Fruit fly (Drosophila melanogaster) whole organism, embryonic: Measurements from ENCODE around the gene alpha-PheRS.

ENCODE experiments used
- Asciz ChIP-seq: fragments of 200-800 bp; sonication (Bioruptor generic); optimal IDR thresholded peaks from 2 replicates; lab custom pipeline; 2017; ENCODE audit warnings: missing biosample characterization, mild to moderate bottlenecking, missing genetic modification characterization, missing genetic modification reagents
- Awh ChIP-seq: fragments of 200-800 bp; sonication (Bioruptor generic); IDR thresholded peaks from 2 replicates; pipeline ENCODE4, ENCODE4 v1.3.6; 2022; ENCODE audit warnings: missing biosample characterization, missing genetic modification characterization
- CG10147 ChIP-seq: fragments of 200-800 bp; sonication (Bioruptor generic); optimal IDR thresholded peaks from 2 replicates; lab custom pipeline; 2019; ENCODE audit warnings: missing biosample characterization, mild to moderate bottlenecking, missing genetic modification characterization, moderate library complexity
- CG11085 ChIP-seq: fragments of 200-800 bp; sonication (Bioruptor generic); IDR thresholded peaks from 2 replicates; pipeline ENCODE4 v1.3.6; 2022; ENCODE audit warnings: missing biosample characterization, missing genetic modification characterization
- CG12104 ChIP-seq: fragments of 200-800 bp; sonication (Bioruptor generic); optimal IDR thresholded peaks from 3 replicates; lab custom pipeline; 2016; ENCODE audit warnings: missing biosample characterization, missing genetic modification characterization
- CG12236 ChIP-seq: fragments of 200-800 bp; sonication (Bioruptor generic); optimal IDR thresholded peaks from 2 replicates; lab custom pipeline; 2016; ENCODE audit warnings: missing biosample characterization, missing genetic modification characterization
- CG1233 ChIP-seq: fragments of 200-800 bp; sonication (Bioruptor generic); optimal IDR thresholded peaks from 4 replicates; lab custom pipeline; 2018; ENCODE audit warnings: missing biosample characterization, mild to moderate bottlenecking, missing genetic modification characterization
- CG13123 ChIP-seq: fragments of 200-800 bp; sonication (Bioruptor generic); optimal IDR thresholded peaks from 2 replicates; lab custom pipeline; 2016; ENCODE audit warnings: missing biosample characterization, missing genetic modification characterization
- CG14667 ChIP-seq: fragments of 200-800 bp; sonication (Bioruptor generic); IDR thresholded peaks from 2 replicates; pipeline ENCODE4 v1.3.6; 2022; ENCODE audit warnings: missing biosample characterization, missing genetic modification characterization
- CG1603 ChIP-seq: fragments of 200-800 bp; sonication (Bioruptor generic); optimal IDR thresholded peaks from 2 replicates; lab custom pipeline; 2019; ENCODE audit warnings: missing biosample characterization, mild to moderate bottlenecking, missing genetic modification characterization, moderate library complexity
- CG2889 ChIP-seq: fragments of 200-800 bp; sonication (Bioruptor generic); IDR thresholded peaks from 3 replicates; pipeline ENCODE4 v1.3.6; 2022; ENCODE audit warnings: missing biosample characterization, missing genetic modification characterization
- CG30403 ChIP-seq: fragments of 200-800 bp; sonication (Bioruptor generic); optimal IDR thresholded peaks from 3 replicates; lab custom pipeline; 2016; ENCODE audit warnings: missing biosample characterization, missing genetic modification characterization
- CG34224 ChIP-seq: fragments of 200-800 bp; sonication (Bioruptor generic); IDR thresholded peaks from 3 replicates; pipeline ENCODE4 v1.3.6; 2022; ENCODE audit warnings: missing biosample characterization, missing genetic modification characterization; ENCODE audit not compliant: partially characterized antibody
- CG34376 ChIP-seq: fragments of 200-800 bp; sonication (Bioruptor generic); optimal IDR thresholded peaks from 2 replicates; lab custom pipeline; 2018; ENCODE audit warnings: missing biosample characterization, mild to moderate bottlenecking, missing genetic modification characterization
- CG34422 ChIP-seq: fragments of 200-800 bp; sonication (Bioruptor generic); IDR thresholded peaks from 3 replicates; pipeline ENCODE4 v1.3.6; 2022; ENCODE audit warnings: missing biosample characterization, missing genetic modification characterization
- CG3995 ChIP-seq: fragments of 200-800 bp; sonication (Bioruptor generic); optimal IDR thresholded peaks from 3 replicates; lab custom pipeline; 2016; ENCODE audit warnings: missing biosample characterization, missing genetic modification characterization
- CG43689 ChIP-seq: fragments of 200-800 bp; sonication (Bioruptor generic); IDR thresholded peaks from 2 replicates; pipeline ENCODE4 v1.3.6; 2022; ENCODE audit warnings: missing biosample characterization, missing genetic modification characterization
- CG4424 ChIP-seq: fragments of 200-800 bp; sonication (Bioruptor generic); optimal IDR thresholded peaks from 3 replicates; lab custom pipeline; 2016; ENCODE audit warnings: missing biosample characterization, missing genetic modification characterization
- CG5953 ChIP-seq: fragments of 200-800 bp; sonication (Bioruptor generic); IDR thresholded peaks from 2 replicates; pipeline ENCODE4 v1.3.6; 2022; ENCODE audit warnings: missing biosample characterization, missing genetic modification characterization
- CG6813 ChIP-seq: fragments of 200-800 bp; sonication (Bioruptor generic); optimal IDR thresholded peaks from 2 replicates; lab custom pipeline; 2017; ENCODE audit warnings: missing biosample characterization, missing genetic modification characterization, mild to moderate bottlenecking, moderate library complexity, missing genetic modification reagents
- CG7357 ChIP-seq: fragments of 200-800 bp; sonication (Bioruptor generic); IDR thresholded peaks from 3 replicates; pipeline ENCODE4 v1.3.6; 2022; ENCODE audit warnings: missing biosample characterization, missing genetic modification characterization
- CG8765 ChIP-seq: fragments of 200-800 bp; sonication (Bioruptor generic); IDR thresholded peaks from 2 replicates; pipeline ENCODE4 v1.3.6; 2022; ENCODE audit warnings: missing biosample characterization, missing genetic modification characterization
- CG8944 ChIP-seq: fragments of 200-800 bp; sonication (Bioruptor generic); optimal IDR thresholded peaks from 3 replicates; lab custom pipeline; 2016; ENCODE audit warnings: missing biosample characterization, missing genetic modification characterization
- Dek ChIP-seq: fragments of 200-800 bp; sonication (Bioruptor generic); optimal IDR thresholded peaks from 3 replicates; lab custom pipeline; 2019; ENCODE audit warnings: missing biosample characterization, mild to moderate bottlenecking, missing genetic modification characterization, moderate library complexity
- E2f1 ChIP-seq: fragments of 200-800 bp; sonication (Bioruptor generic); IDR thresholded peaks from 2 replicates; pipeline ENCODE4 v1.3.6; 2022; ENCODE audit warnings: missing biosample characterization, missing genetic modification characterization
- H2.0 ChIP-seq: fragments of 200-800 bp; sonication (Bioruptor generic); IDR thresholded peaks from 2 replicates; pipeline ENCODE4 v1.3.6; 2022; ENCODE audit warnings: missing biosample characterization, missing genetic modification characterization
- HLH54F ChIP-seq: fragments of 200-800 bp; sonication (Bioruptor generic); optimal IDR thresholded peaks from 3 replicates; lab custom pipeline; 2016; ENCODE audit warnings: missing biosample characterization, missing genetic modification characterization
- Mes4 ChIP-seq: fragments of 200-800 bp; sonication (Bioruptor generic); optimal IDR thresholded peaks from 2 replicates; lab custom pipeline; 2016; ENCODE audit warnings: missing biosample characterization, missing genetic modification characterization
- NC2β ChIP-seq: fragments of 200-800 bp; sonication (Bioruptor generic); optimal IDR thresholded peaks from 2 replicates; lab custom pipeline; 2016; ENCODE audit warnings: missing biosample characterization, missing genetic modification characterization
- Vsx1 ChIP-seq: fragments of 200-800 bp; sonication (Bioruptor generic); optimal IDR thresholded peaks from 2 replicates; lab custom pipeline; 2017; ENCODE audit warnings: missing biosample characterization, mild to moderate bottlenecking, missing genetic modification characterization, missing genetic modification reagents
- YL-1 ChIP-seq: fragments of 200-800 bp; sonication (Bioruptor generic); optimal IDR thresholded peaks from 3 replicates; lab custom pipeline; 2017; ENCODE audit warnings: missing biosample characterization, mild to moderate bottlenecking, missing genetic modification characterization
- bab2 ChIP-seq: fragments of 200-800 bp; sonication (Bioruptor generic); optimal IDR thresholded peaks from 2 replicates; lab custom pipeline; 2016; ENCODE audit warnings: missing biosample characterization, missing genetic modification characterization
- bigmax ChIP-seq: fragments of 200-800 bp; sonication (Bioruptor generic); optimal IDR thresholded peaks from 2 replicates; lab custom pipeline; 2018; ENCODE audit warnings: missing biosample characterization, mild to moderate bottlenecking, missing genetic modification characterization
- br ChIP-seq: fragments of >200 bp; optimal IDR thresholded peaks from 2 replicates; lab custom pipeline; 2017
- chinmo ChIP-seq: fragments of 200-800 bp; sonication (Bioruptor generic); IDR thresholded peaks from 4 replicates; pipeline ENCODE4 v1.3.6; 2022; ENCODE audit warnings: missing biosample characterization, missing genetic modification characterization; ENCODE audit not compliant: partially characterized antibody
- corto ChIP-seq: fragments of 200-800 bp; sonication (Bioruptor generic); optimal IDR thresholded peaks from 2 replicates; lab custom pipeline; 2016; ENCODE audit warnings: missing biosample characterization, mild to moderate bottlenecking, missing genetic modification characterization, moderate library complexity
- crc ChIP-seq: fragments of 200-800 bp; sonication (Bioruptor generic); optimal IDR thresholded peaks from 2 replicates; lab custom pipeline; 2016; ENCODE audit warnings: missing biosample characterization, missing genetic modification characterization
- eyg ChIP-seq: fragments of 200-800 bp; sonication (Bioruptor generic); optimal IDR thresholded peaks from 3 replicates; lab custom pipeline; 2016; ENCODE audit warnings: missing biosample characterization, missing genetic modification characterization
- fd96Cb ChIP-seq: fragments of 200-800 bp; sonication (Bioruptor generic); optimal IDR thresholded peaks from 2 replicates; lab custom pipeline; 2018; ENCODE audit warnings: missing biosample characterization, mild to moderate bottlenecking, missing genetic modification characterization, moderate library complexity
- jigr1 ChIP-seq: fragments of 200-800 bp; sonication (Bioruptor generic); IDR thresholded peaks from 3 replicates; pipeline ENCODE4 v1.3.6; 2022; ENCODE audit warnings: missing biosample characterization, missing genetic modification characterization
- lilli ChIP-seq: fragments of 200-800 bp; sonication (Bioruptor generic); optimal IDR thresholded peaks from 3 replicates; lab custom pipeline; 2016; ENCODE audit warnings: missing biosample characterization, missing genetic modification characterization
- maf-S ChIP-seq: fragments of 200-800 bp; sonication (Bioruptor generic); optimal IDR thresholded peaks from 2 replicates; lab custom pipeline; 2016; ENCODE audit warnings: missing biosample characterization, missing genetic modification characterization
- mirr ChIP-seq: fragments of 200-800 bp; sonication (Bioruptor generic); optimal IDR thresholded peaks from 3 replicates; lab custom pipeline; 2018; ENCODE audit warnings: missing biosample characterization, mild to moderate bottlenecking, missing genetic modification characterization
- nau ChIP-seq: fragments of 200-800 bp; sonication (Bioruptor generic); optimal IDR thresholded peaks from 3 replicates; lab custom pipeline; 2017; ENCODE audit warnings: missing biosample characterization, mild to moderate bottlenecking, missing genetic modification characterization, missing genetic modification reagents
- nmo ChIP-seq: fragments of 200-800 bp; sonication (Bioruptor generic); optimal IDR thresholded peaks from 2 replicates; lab custom pipeline; 2018; ENCODE audit warnings: missing biosample characterization, mild to moderate bottlenecking, missing genetic modification characterization, moderate library complexity
- oc ChIP-seq: fragments of 200-800 bp; sonication (Bioruptor generic); optimal IDR thresholded peaks from 2 replicates; lab custom pipeline; 2018; ENCODE audit warnings: missing biosample characterization, mild to moderate bottlenecking, missing genetic modification characterization, moderate library complexity
- p53 ChIP-seq: fragments of 200-800 bp; sonication (Bioruptor generic); optimal IDR thresholded peaks from 2 replicates; lab custom pipeline; 2016; ENCODE audit warnings: missing biosample characterization, missing genetic modification characterization
- seq ChIP-seq: fragments of 200-800 bp; sonication (Bioruptor generic); IDR thresholded peaks from 2 replicates; pipeline ENCODE4 v1.3.6; 2022; ENCODE audit warnings: missing biosample characterization, missing genetic modification characterization
- sr ChIP-seq: fragments of 200-800 bp; sonication (Bioruptor generic); IDR thresholded peaks from 3 replicates; pipeline ENCODE4 v1.3.6; 2022; ENCODE audit warnings: missing biosample characterization, missing genetic modification characterization
- trem ChIP-seq: fragments of 200-800 bp; optimal IDR thresholded peaks from 3 replicates; lab custom pipeline; 2019; ENCODE audit warnings: missing biosample characterization, mild to moderate bottlenecking, missing genetic modification characterization, moderate library complexity
- trh ChIP-seq: fragments of 200-800 bp; sonication (Bioruptor generic); optimal IDR thresholded peaks from 2 replicates; lab custom pipeline; 2016; ENCODE audit warnings: missing biosample characterization, missing genetic modification characterization
- zf30C ChIP-seq: fragments of 200-800 bp; sonication (Bioruptor generic); optimal IDR thresholded peaks from 3 replicates; lab custom pipeline; 2018; ENCODE audit warnings: missing biosample characterization, mild to moderate bottlenecking, missing genetic modification characterization
- zfh1 ChIP-seq: fragments of 200-800 bp; sonication (Bioruptor generic); IDR thresholded peaks from 3 replicates; pipeline ENCODE4 v1.3.6; 2022; ENCODE audit warnings: missing biosample characterization, missing genetic modification characterization

Gene alpha-PheRS

DNA sequence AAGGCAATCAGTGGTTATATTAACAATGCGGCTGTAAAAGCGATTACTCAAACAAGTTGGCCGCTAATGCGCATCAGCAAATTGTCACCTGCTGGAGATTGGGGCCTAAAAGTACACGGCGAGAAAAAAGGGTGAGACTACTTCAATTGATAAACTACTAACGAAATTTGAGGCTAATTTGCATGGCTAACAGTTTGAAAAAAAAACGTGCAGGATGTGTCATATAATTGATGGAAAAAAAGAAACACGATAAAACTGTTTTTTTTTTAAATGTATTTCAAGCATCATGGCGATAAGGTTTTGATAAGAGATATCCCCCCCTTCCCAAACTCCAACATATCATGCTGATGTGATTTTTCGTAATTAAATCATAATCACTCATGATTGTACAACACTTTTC, 32.7 kb downstream of the alpha-PheRS start (continued):
- no peak for TF ChIP-seq YL-1 (GFP tag; lab: Kevin White, UChicago)
- TF ChIP-seq CG2889 (GFP tag; lab: Robert Waterston, UW): no peak
- no peak for TF ChIP-seq chinmo (GFP tag; lab: Robert Waterston, UW)
- no peak for TF ChIP-seq trem (tag; lab: Kevin White, UChicago)
- no peak for TF ChIP-seq Asciz (GFP tag; lab: Kevin White, UChicago)
- TF ChIP-seq oc (tag; lab: Kevin White, UChicago): no peak
- no peak for TF ChIP-seq CG4424 (GFP tag; lab: Kevin White, UChicago)
- no peak for TF ChIP-seq CG14667 (GFP tag; lab: Robert Waterston, UW)
- no peak for TF ChIP-seq HLH54F (GFP tag; lab: Kevin White, UChicago)
- no peak for TF ChIP-seq CG8944
- peak; percentile 27 for TF ChIP-seq nau (GFP tag; lab: Kevin White, UChicago)
- TF ChIP-seq crc (GFP tag; lab: Kevin White, UChicago): no peak
- TF ChIP-seq CG8765 (GFP tag; lab: Robert Waterston, UW): no peak
- TF ChIP-seq br (lab: Kevin White, UChicago): no peak
- TF ChIP-seq CG34376: peak; percentile 19
- no peak for TF ChIP-seq CG10147 (GFP tag; lab: Kevin White, UChicago)
- TF ChIP-seq E2f1 (GFP tag; lab: Robert Waterston, UW): no peak
- peak; percentile 30 for TF ChIP-seq bab2 (GFP tag; lab: Kevin White, UChicago)
- no peak for TF ChIP-seq CG34422 (GFP tag; lab: Robert Waterston, UW)
- no peak for TF ChIP-seq CG6813 (GFP tag; lab: Kevin White, UChicago)
- TF ChIP-seq maf-S (GFP tag; lab: Kevin White, UChicago): no peak
- no peak for TF ChIP-seq p53 (GFP tag; lab: Kevin White, UChicago)
- TF ChIP-seq NC2β (GFP tag; lab: Kevin White, UChicago): no peak
- no peak for TF ChIP-seq CG43689
- TF ChIP-seq nmo (GFP tag; lab: Kevin White, UChicago): peak; percentile 4
- no peak for TF ChIP-seq Awh (GFP tag; lab: Robert Waterston, UW)
- no peak for TF ChIP-seq CG1233 (GFP tag; lab: Kevin White, UChicago)
- no peak for TF ChIP-seq zfh1 (GFP tag; lab: Robert Waterston, UW)
- TF ChIP-seq CG12104: no peak
- TF ChIP-seq H2.0 (GFP tag; lab: Robert Waterston, UW): no peak
- no peak for TF ChIP-seq Vsx1 (GFP tag; lab: Kevin White, UChicago)
- no peak for TF ChIP-seq CG12236 (GFP tag; lab: Kevin White, UChicago)
- no peak for TF ChIP-seq trh (GFP tag; lab: Kevin White, UChicago)
- TF ChIP-seq CG5953: no peak
- TF ChIP-seq sr (GFP tag; lab: Robert Waterston, UW): no peak
- TF ChIP-seq CG34224 (GFP tag; lab: Robert Waterston, UW): no peak
- no peak for TF ChIP-seq fd96Cb (tag; lab: Kevin White, UChicago)
- TF ChIP-seq eyg: no peak
- TF ChIP-seq seq (GFP tag; lab: Robert Waterston, UW): no peak
- peak; percentile 51 for TF ChIP-seq lilli (GFP tag; lab: Kevin White, UChicago)
- no peak for TF ChIP-seq CG13123 (GFP tag; lab: Kevin White, UChicago)
- no peak for TF ChIP-seq CG3995 (GFP tag; lab: Kevin White, UChicago)
- peak; percentile 26 for TF ChIP-seq Dek (tag; lab: Kevin White, UChicago)
- TF ChIP-seq CG1603 (tag; lab: Kevin White, UChicago): no peak
- TF ChIP-seq CG7357 (GFP tag; lab: Robert Waterston, UW): no peak
- TF ChIP-seq corto: no peak
- TF ChIP-seq Mes4: no peak
- no peak for TF ChIP-seq bigmax (GFP tag; lab: Kevin White, UChicago)
- TF ChIP-seq zf30C (GFP tag; lab: Kevin White, UChicago): no peak
- TF ChIP-seq CG30403 (GFP tag; lab: Kevin White, UChicago): peak; percentile 30
- TF ChIP-seq CG11085: no peak
- 0 out of 3 replicates have a peak, but pooled peaks have one; percentile 16 for TF ChIP-seq jigr1 (GFP tag; lab: Robert Waterston, UW)
- TF ChIP-seq mirr: no peak
